Worm (Caenorhabditis elegans) whole organism, late embryonic: ENCODE results near the gene gmeb-1.

Experiments
- C38D4.7 ChIP-seq: fragments of 200-800 bp; sonication (Bioruptor generic); optimal IDR thresholded peaks from 2 replicates; lab custom pipeline; 2018; ENCODE audit warnings: mild to moderate bottlenecking, missing genetic modification characterization, moderate library complexity, missing compliant biosample characterization
- K02D7.2 ChIP-seq: sonication (generic microtip); optimal IDR thresholded peaks from 2 replicates; lab custom pipeline; 2017; ENCODE audit warnings: mild to moderate bottlenecking, missing genetic modification characterization, missing compliant biosample characterization
- K09A11.1 ChIP-seq: sonication (generic microtip); optimal IDR thresholded peaks from 2 replicates; lab custom pipeline; 2017; ENCODE audit warnings: antibody characterized with exemption, mild to moderate bottlenecking, missing genetic modification characterization, missing compliant biosample characterization; ENCODE audit not compliant: insufficient read depth
- ama-1 ChIP-seq: fragments of 150-350 bp; optimal IDR thresholded peaks from 2 replicates; lab custom pipeline; 2014
- ceh-2 ChIP-seq: sonication (generic microtip); optimal IDR thresholded peaks from 2 replicates; lab custom pipeline; 2016; ENCODE audit warnings: missing genotype, missing genetic modification characterization, missing compliant biosample characterization
- ceh-22 ChIP-seq: sonication (generic microtip); optimal IDR thresholded peaks from 2 replicates; lab custom pipeline; 2017; ENCODE audit warnings: missing biosample characterization, missing genetic modification characterization
- ceh-24 ChIP-seq: sonication (generic microtip); optimal IDR thresholded peaks from 2 replicates; lab custom pipeline; 2016; ENCODE audit warnings: mild to moderate bottlenecking, missing genetic modification characterization, missing compliant biosample characterization
- ceh-30 ChIP-seq: fragments of 150-350 bp; optimal IDR thresholded peaks from 2 replicates; lab custom pipeline; 2014; ENCODE audit warnings: missing biosample characterization, missing genetic modification characterization
- ceh-31 ChIP-seq: sonication (generic microtip); optimal IDR thresholded peaks from 2 replicates; lab custom pipeline; 2016; ENCODE audit warnings: missing genetic modification characterization, missing compliant biosample characterization
- ceh-34 ChIP-seq: sonication (generic microtip); optimal IDR thresholded peaks from 2 replicates; lab custom pipeline; 2016; ENCODE audit warnings: mild to moderate bottlenecking, missing genetic modification characterization, missing compliant biosample characterization
- ceh-45 ChIP-seq: fragments of 200-800 bp; sonication (Bioruptor generic); IDR thresholded peaks from 2 replicates; pipeline ENCODE4 v1.3.6; 2022; ENCODE audit warnings: missing genetic modification reagents, missing genetic modification characterization, missing compliant biosample characterization
- ceh-48 ChIP-seq: sonication (generic microtip); optimal IDR thresholded peaks from 2 replicates; lab custom pipeline; 2016; ENCODE audit warnings: missing genetic modification characterization, inconsistent platforms, missing compliant biosample characterization
- dmd-4 ChIP-seq: sonication (generic microtip); optimal IDR thresholded peaks from 2 replicates; lab custom pipeline; 2016; ENCODE audit warnings: borderline replicate concordance, missing genetic modification characterization, missing compliant biosample characterization
- elt-2 ChIP-seq: sonication (generic microtip); optimal IDR thresholded peaks from 2 replicates; lab custom pipeline; 2016; ENCODE audit warnings: missing genetic modification reagents, missing genetic modification characterization, missing compliant biosample characterization
- ets-4 ChIP-seq: sonication (generic microtip); optimal IDR thresholded peaks from 2 replicates; lab custom pipeline; 2016; ENCODE audit warnings: missing genetic modification characterization, missing compliant biosample characterization
- eyg-1 ChIP-seq: sonication (generic microtip); optimal IDR thresholded peaks from 2 replicates; lab custom pipeline; 2016; ENCODE audit warnings: missing genotype, missing genetic modification characterization, missing compliant biosample characterization
- fkh-6 ChIP-seq: sonication (generic microtip); optimal IDR thresholded peaks from 2 replicates; lab custom pipeline; 2016; ENCODE audit warnings: missing genetic modification characterization, missing compliant biosample characterization
- hlh-13 ChIP-seq: fragments of 200-800 bp; sonication (Bioruptor generic); optimal IDR thresholded peaks from 2 replicates; lab custom pipeline; 2018; ENCODE audit warnings: mild to moderate bottlenecking, missing genetic modification characterization, missing compliant biosample characterization
- hlh-15 ChIP-seq: sonication (generic microtip); optimal IDR thresholded peaks from 2 replicates; lab custom pipeline; 2016; ENCODE audit warnings: missing genetic modification characterization, missing compliant biosample characterization
- hlh-6 ChIP-seq: sonication (generic microtip); optimal IDR thresholded peaks from 2 replicates; lab custom pipeline; 2016; ENCODE audit warnings: missing genotype, missing genetic modification characterization, missing compliant biosample characterization
- hlh-8 ChIP-seq: sonication (generic microtip); optimal IDR thresholded peaks from 2 replicates; lab custom pipeline; 2016; ENCODE audit warnings: missing genotype, missing genetic modification characterization, missing compliant biosample characterization
- mec-3 ChIP-seq: sonication (generic microtip); optimal IDR thresholded peaks from 2 replicates; lab custom pipeline; 2016; ENCODE audit warnings: borderline replicate concordance, missing genetic modification characterization, missing compliant biosample characterization
- nfya-1 ChIP-seq: sonication (generic microtip); optimal IDR thresholded peaks from 2 replicates; lab custom pipeline; 2017; ENCODE audit warnings: missing genetic modification characterization, mild to moderate bottlenecking, missing compliant biosample characterization, antibody characterized with exemption, moderate library complexity
- nhr-232 ChIP-seq: sonication (generic microtip); optimal IDR thresholded peaks from 2 replicates; lab custom pipeline; 2016; ENCODE audit warnings: missing genetic modification characterization, missing compliant biosample characterization
- odd-2 ChIP-seq: sonication (generic microtip); optimal IDR thresholded peaks from 2 replicates; lab custom pipeline; 2017; ENCODE audit warnings: antibody characterized with exemption, mild to moderate bottlenecking, missing genetic modification characterization, missing compliant biosample characterization
- pax-1 ChIP-seq: fragments of 150-350 bp; optimal IDR thresholded peaks from 2 replicates; lab custom pipeline; 2014; ENCODE audit warnings: missing biosample characterization, missing genetic modification characterization
- pha-2 ChIP-seq: sonication (generic microtip); optimal IDR thresholded peaks from 2 replicates; lab custom pipeline; 2017; ENCODE audit warnings: mild to moderate bottlenecking, missing genetic modification characterization, missing compliant biosample characterization
- pqm-1 ChIP-seq: sonication (generic microtip); optimal IDR thresholded peaks from 2 replicates; lab custom pipeline; 2016; ENCODE audit warnings: missing genetic modification characterization, missing compliant biosample characterization
- pros-1 ChIP-seq: fragments of 150-350 bp; optimal IDR thresholded peaks from 2 replicates; lab custom pipeline; 2014; ENCODE audit warnings: missing biosample characterization, missing genetic modification reagents, missing genetic modification characterization
- rnt-1 ChIP-seq: sonication (generic microtip); optimal IDR thresholded peaks from 2 replicates; lab custom pipeline; 2016; ENCODE audit warnings: missing genetic modification characterization, missing compliant biosample characterization
- sdc-2 ChIP-seq: sonication (generic microtip); optimal IDR thresholded peaks from 2 replicates; lab custom pipeline; 2016; ENCODE audit warnings: missing genotype, missing genetic modification characterization, missing compliant biosample characterization
- sox-2 ChIP-seq: fragments of 200-800 bp; sonication (Bioruptor generic); IDR thresholded peaks from 2 replicates; pipeline ENCODE4 v1.3.6; 2022; ENCODE audit warnings: missing genetic modification reagents, missing genetic modification characterization, missing compliant biosample characterization
- sox-4 ChIP-seq: sonication (generic microtip); optimal IDR thresholded peaks from 2 replicates; lab custom pipeline; 2017; ENCODE audit warnings: mild to moderate bottlenecking, missing genetic modification characterization, inconsistent platforms, missing compliant biosample characterization
- syd-9 ChIP-seq: sonication (generic microtip); optimal IDR thresholded peaks from 2 replicates; lab custom pipeline; 2016; ENCODE audit warnings: mild to moderate bottlenecking, missing genetic modification characterization, moderate library complexity, missing compliant biosample characterization
- tbx-2 ChIP-seq: sonication (generic microtip); optimal IDR thresholded peaks from 2 replicates; lab custom pipeline; 2016; ENCODE audit warnings: missing genetic modification characterization, missing compliant biosample characterization
- ttx-3 ChIP-seq: sonication (generic microtip); optimal IDR thresholded peaks from 2 replicates; lab custom pipeline; 2016; ENCODE audit warnings: missing genetic modification reagents, missing genetic modification characterization, missing compliant biosample characterization
- unc-86 ChIP-seq: sonication (generic microtip); optimal IDR thresholded peaks from 2 replicates; lab custom pipeline; 2016; ENCODE audit warnings: missing genetic modification characterization, missing compliant biosample characterization
- zip-5 ChIP-seq: sonication (generic microtip); optimal IDR thresholded peaks from 2 replicates; lab custom pipeline; 2016; ENCODE audit warnings: missing genetic modification characterization, missing compliant biosample characterization

Gene gmeb-1

DNA sequence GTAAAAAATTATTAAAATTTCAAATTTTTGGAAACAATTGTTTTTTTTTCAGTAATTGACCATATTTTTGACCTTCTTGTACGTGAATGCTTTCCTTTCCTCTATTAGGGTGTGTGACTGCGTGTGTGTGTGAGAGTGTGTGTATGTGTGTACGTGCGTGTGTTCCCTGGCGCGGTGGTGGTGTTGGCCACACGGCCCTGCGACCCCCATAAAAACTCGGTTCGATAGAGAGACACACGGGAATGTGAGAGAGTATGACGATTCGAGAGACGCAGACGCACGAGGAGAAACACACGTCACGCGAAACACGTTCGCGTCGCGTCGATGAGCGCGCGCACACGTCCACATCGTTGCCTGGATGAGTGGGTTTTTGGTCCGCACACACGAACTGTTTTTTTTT lies 551 bp upstream of the gmeb-1 start (continued):
- TF ChIP-seq nhr-232 (tag; lab: Kevin White, UChicago) (no peak), elt-2 (tag; lab: Kevin White, UChicago) (peak; percentile 28), K09A11.1 (tag; lab: Kevin White, UChicago) (no peak), ceh-24 (tag; lab: Kevin White, UChicago) (no peak), hlh-13 (GFP tag; lab: Kevin White, UChicago) (no peak), C38D4.7 (GFP tag; lab: Kevin White, UChicago) (no peak), pax-1 (tag; lab: Kevin White, UChicago) (no peak), sox-4 (tag; lab: Kevin White, UChicago) (peak; percentile 10), tbx-2 (peak; percentile 54), pha-2 (tag; lab: Kevin White, UChicago) (no peak), ceh-22 (tag; lab: Kevin White, UChicago) (no peak)

ce11 chrII:21953-22352 lies 2.6 kb downstream of the gmeb-1 start:
- TF ChIP-seq sox-2 (GFP tag; lab: Robert Waterston, UW) (no peak), ceh-34 (tag; lab: Kevin White, UChicago) (no peak), ttx-3 (tag; lab: Kevin White, UChicago) (no peak), syd-9 (no peak), eyg-1 (tag; lab: Kevin White, UChicago) (no peak), nfya-1 (no peak), fkh-6 (no peak), mec-3 (no peak), ceh-24 (tag; lab: Kevin White, UChicago) (no peak), K02D7.2 (tag; lab: Kevin White, UChicago) (no peak), hlh-15 (no peak), ceh-22 (tag; lab: Kevin White, UChicago) (no peak), pqm-1 (no peak), ama-1 (lab: Kevin White, UChicago) (no peak), dmd-4 (tag; lab: Kevin White, UChicago) (no peak), pros-1 (tag; lab: Kevin White, UChicago) (no peak), hlh-6 (tag; lab: Kevin White, UChicago) (no peak)

- TF ChIP-seq nhr-232 (tag; lab: Kevin White, UChicago): no peak
- no peak for TF ChIP-seq ceh-45 (GFP tag; lab: Robert Waterston, UW)
- no peak for TF ChIP-seq fkh-6
- no peak for TF ChIP-seq hlh-8 (tag; lab: Kevin White, UChicago)
- no peak for TF ChIP-seq ceh-31 (tag; lab: Kevin White, UChicago)
- TF ChIP-seq eyg-1 (tag; lab: Kevin White, UChicago): no peak
- no peak for TF ChIP-seq hlh-13 (GFP tag; lab: Kevin White, UChicago)
- TF ChIP-seq tbx-2: no peak
- TF ChIP-seq ets-4 (tag; lab: Kevin White, UChicago): no peak
- TF ChIP-seq rnt-1: no peak
- no peak for TF ChIP-seq zip-5 (tag; lab: Kevin White, UChicago)
- no peak for TF ChIP-seq ceh-48
- TF ChIP-seq unc-86: no peak
- TF ChIP-seq sdc-2: no peak
- TF ChIP-seq, all 69 proteins: peak for 0
Observed at ce11 chrII:23025-23424, 3.7 kb downstream of the gmeb-1 start, which contains the start of gene sqt-2. Gene sqt-2 (plus strand): TSS chrII:23325.

DNA sequence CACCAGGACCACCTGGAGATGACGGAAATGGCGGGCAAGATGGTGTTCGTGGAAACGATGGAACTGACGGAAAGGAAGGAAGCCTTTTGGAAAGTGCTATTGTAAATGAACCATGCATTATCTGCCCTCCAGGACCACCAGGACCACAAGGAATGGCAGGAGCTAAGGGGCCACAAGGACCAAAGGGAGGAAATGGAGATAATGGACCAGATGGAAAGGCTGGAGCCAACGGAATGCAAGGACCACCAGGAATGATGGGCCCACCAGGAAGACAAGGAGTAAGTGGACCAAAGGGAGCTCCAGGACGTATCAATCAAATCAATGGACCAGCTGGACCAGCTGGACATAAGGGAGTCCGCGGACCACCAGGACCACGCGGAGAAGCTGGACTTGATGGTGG lies 4.4 kb downstream of the gmeb-1 start:
- TF ChIP-seq ceh-30: no peak
- no peak for TF ChIP-seq pros-1 (tag; lab: Kevin White, UChicago)
- peak; percentile 37 for TF ChIP-seq mec-3
- TF ChIP-seq ceh-2 (tag; lab: Kevin White, UChicago): no peak
- TF ChIP-seq ceh-45 (GFP tag; lab: Robert Waterston, UW): no peak
- TF ChIP-seq odd-2 (tag; lab: Kevin White, UChicago): no peak
- TF ChIP-seq tbx-2: no peak
